Worm (Caenorhabditis elegans): Measurements from ENCODE around the gene F26F4.2.

Gene F26F4.2

ce11 chrIII:4893540-4893939, 17.5 kb upstream of the F26F4.2 start, which contains the start of gene F26F4.6:
Gene F26F4.6, minus strand, starts transcription at chrIII:4893640.
- TF ChIP-seq nfya-1 (tag; optimal IDR thresholded peaks at IDR 0.05) (no peak), syd-9 (tag; optimal IDR thresholded peaks at IDR 0.05) (no peak), sdc-2 (tag; optimal IDR thresholded peaks at IDR 0.05) (no peak), ceh-9 (tag; optimal IDR thresholded peaks at IDR 0.05) (no peak), ama-1 (optimal IDR thresholded peaks at IDR 0.05) (no peak), ref-2 (tag; optimal IDR thresholded peaks at IDR 0.05) (no peak), pha-2 (tag; optimal IDR thresholded peaks at IDR 0.05) (no peak), ceh-22 (tag; optimal IDR thresholded peaks at IDR 0.05) (no peak), sox-4 (tag; optimal IDR thresholded peaks at IDR 0.05) (no peak), C38D4.7 (GFP tag; optimal IDR thresholded peaks at IDR 0.05) (no peak), ceh-30 (tag; optimal IDR thresholded peaks at IDR 0.05) (no peak), hlh-15 (tag; optimal IDR thresholded peaks at IDR 0.05) (no peak), ceh-6 (GFP tag; optimal IDR thresholded peaks at IDR 0.05) (no peak), Y22D7AL.16 (tag; optimal IDR thresholded peaks at IDR 0.05) (no peak), ahr-1 (tag; optimal IDR thresholded peaks at IDR 0.05) (no peak), ceh-2 (tag; optimal IDR thresholded peaks at IDR 0.05) (no peak), K09A11.1 (tag; optimal IDR thresholded peaks at IDR 0.05; ENCODE audit: insufficient read depth) (no peak), pag-3 (tag; optimal IDR thresholded peaks at IDR 0.05; ENCODE audit: borderline replicate concordance) (no peak)

- no peak for TF ChIP-seq ceh-6 (GFP tag; optimal IDR thresholded peaks at IDR 0.05)
- TF ChIP-seq zip-5 (tag; optimal IDR thresholded peaks at IDR 0.05): no peak
- TF ChIP-seq unc-86 (tag; optimal IDR thresholded peaks at IDR 0.05): no peak
- TF ChIP-seq dve-1 (tag; optimal IDR thresholded peaks at IDR 0.05): no peak
- TF ChIP-seq pha-4 (tag; optimal IDR thresholded peaks at IDR 0.05): no peak
- TF ChIP-seq sdc-2 (tag; optimal IDR thresholded peaks at IDR 0.05): no peak
- TF ChIP-seq gmeb-2 (tag; optimal IDR thresholded peaks at IDR 0.05): no peak
- TF ChIP-seq ceh-45 (GFP tag; IDR thresholded peaks at IDR 0.05): no peak
- no peak for TF ChIP-seq K09A11.1 (tag; optimal IDR thresholded peaks at IDR 0.05; ENCODE audit: insufficient read depth)
Measured at ce11 chrIII:4895313-4895712, 15.7 kb upstream of the F26F4.2 start.

DNA sequence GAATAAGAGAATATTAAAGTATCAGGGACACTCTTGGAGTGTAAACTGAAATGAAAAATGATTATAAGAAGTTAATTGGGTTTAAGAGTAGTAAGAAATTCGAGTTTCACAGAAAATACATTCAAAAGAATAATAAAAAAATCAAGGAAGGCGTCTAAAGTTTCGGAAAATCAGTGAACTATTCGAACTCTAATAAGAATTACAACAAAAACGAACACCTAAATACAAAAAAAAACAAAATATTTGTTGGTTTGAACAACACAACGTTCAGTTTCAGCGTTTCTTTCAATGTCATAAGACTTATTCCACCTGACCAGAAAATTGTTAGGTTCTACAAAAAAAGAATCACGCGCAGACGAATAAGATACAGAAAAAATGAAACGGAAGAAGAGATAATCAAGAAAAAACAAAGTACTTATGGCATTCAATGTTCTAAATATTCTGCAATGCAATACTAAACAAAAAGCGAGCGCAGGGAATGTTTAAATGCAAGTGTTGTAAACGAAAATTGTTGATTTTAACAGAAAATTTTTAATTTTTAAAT, 11.9 kb upstream of the F26F4.2 start, which contains the start of gene nhl-2:
Gene nhl-2 (minus strand): TSS at position 51 of the 544 bp plus-strand sequence.
- TF ChIP-seq ets-4 (tag; optimal IDR thresholded peaks at IDR 0.05) (no peak), ceh-31 (tag; optimal IDR thresholded peaks at IDR 0.05) (no peak), fax-1 (tag; optimal IDR thresholded peaks at IDR 0.05) (no peak), K09A11.1 (tag; optimal IDR thresholded peaks at IDR 0.05; ENCODE audit: insufficient read depth) (no peak)

DNA sequence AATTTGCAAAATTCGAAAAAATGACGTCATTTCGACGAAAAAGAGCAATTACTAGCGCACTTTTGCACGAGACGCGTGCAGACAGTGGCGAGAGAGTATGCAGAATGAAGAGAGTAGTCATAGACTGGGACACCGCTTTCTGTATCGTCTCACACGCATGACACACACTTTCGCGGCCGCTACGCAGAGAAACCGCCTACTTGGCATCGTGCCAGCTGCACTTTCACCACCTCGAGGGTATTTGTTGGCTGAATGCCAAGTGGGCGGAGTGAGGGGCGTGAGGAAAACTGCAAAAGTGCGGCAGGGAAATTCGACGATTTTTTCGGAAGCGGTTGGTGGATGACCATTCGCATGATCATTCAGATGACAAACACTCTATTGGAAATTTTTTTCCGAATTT, 11.3 kb upstream of the F26F4.2 start:
- TF ChIP-seq sox-4 (tag; optimal IDR thresholded peaks at IDR 0.05): no peak
- peak; percentile 46 for TF ChIP-seq pat-9 (tag; optimal IDR thresholded peaks at IDR 0.05)
- no peak for TF ChIP-seq elt-4 (tag; optimal IDR thresholded peaks at IDR 0.05)
- TF ChIP-seq ref-2 (tag; optimal IDR thresholded peaks at IDR 0.05): peak; percentile 96
- peak; percentile 10 for TF ChIP-seq gmeb-2 (tag; optimal IDR thresholded peaks at IDR 0.05)
- TF ChIP-seq hlh-6 (tag; optimal IDR thresholded peaks at IDR 0.05): peak; percentile 37
- TF ChIP-seq sox-2 (GFP tag; IDR thresholded peaks at IDR 0.05): no peak; the same call in 1 of the 2 replicates
- TF ChIP-seq unc-3 (GFP tag; conservative IDR thresholded peaks at IDR 0.05): 0 out of 2 replicates have a peak, but pooled peaks have one; percentile 37
- peak; percentile 85 for TF ChIP-seq unc-3 (tag; optimal IDR thresholded peaks at IDR 0.05)
- peak; percentile 63 for TF ChIP-seq madf-2 (tag; optimal IDR thresholded peaks at IDR 0.05)
- TF ChIP-seq tbx-2 (tag; optimal IDR thresholded peaks at IDR 0.05): peak; percentile 98
- no peak for TF ChIP-seq C38D4.7 (GFP tag; optimal IDR thresholded peaks at IDR 0.05)
- TF ChIP-seq ceh-48 (tag; optimal IDR thresholded peaks at IDR 0.05): peak; percentile 23
- peak; percentile 98 for TF ChIP-seq rnt-1 (tag; optimal IDR thresholded peaks at IDR 0.05)
- TF ChIP-seq fax-1 (tag; optimal IDR thresholded peaks at IDR 0.05): no peak
- TF ChIP-seq ceh-6 (GFP tag; optimal IDR thresholded peaks at IDR 0.05): peak; percentile 53
- no peak for TF ChIP-seq ceh-24 (tag; optimal IDR thresholded peaks at IDR 0.05)
- TF ChIP-seq hlh-30 (tag; optimal IDR thresholded peaks at IDR 0.05; ENCODE audit: insufficient read depth): peak; percentile 98
- peak; percentile 25 for TF ChIP-seq eyg-1 (tag; optimal IDR thresholded peaks at IDR 0.05)
- TF ChIP-seq nhr-11 (tag; optimal IDR thresholded peaks at IDR 0.05): no peak
- no peak for TF ChIP-seq mec-3 (tag; optimal IDR thresholded peaks at IDR 0.05; ENCODE audit: borderline replicate concordance)
- TF ChIP-seq ceh-34 (tag; optimal IDR thresholded peaks at IDR 0.05): peak; percentile 95
- TF ChIP-seq nfya-1 (tag; optimal IDR thresholded peaks at IDR 0.05): peak; percentile 97
- no peak for TF ChIP-seq Y22D7AL.16 (tag; optimal IDR thresholded peaks at IDR 0.05)
- no peak for TF ChIP-seq che-1 (tag; optimal IDR thresholded peaks at IDR 0.05)
- TF ChIP-seq pros-1 (tag; optimal IDR thresholded peaks at IDR 0.05): peak; percentile 92
- peak; percentile 93 for TF ChIP-seq dve-1 (tag; optimal IDR thresholded peaks at IDR 0.05)
- peak; percentile 56 for TF ChIP-seq ceh-19 (GFP tag; optimal IDR thresholded peaks at IDR 0.05)
- no peak for TF ChIP-seq pag-3 (tag; optimal IDR thresholded peaks at IDR 0.05; ENCODE audit: borderline replicate concordance)
